Fruit fly (Drosophila melanogaster) whole organism, adult: ENCODE results near the gene CG15456.

Experiments used
- CG11617 ChIP-seq: fragments of 200-800 bp; sonication (Bioruptor generic); optimal IDR thresholded peaks from 2 replicates; lab custom pipeline; 2017; ENCODE audit warnings: mild to moderate bottlenecking, missing biosample characterization, missing genetic modification reagents, missing genetic modification characterization
- CG12768 ChIP-seq: fragments of 200-800 bp; sonication (Bioruptor generic); optimal IDR thresholded peaks from 2 replicates; lab custom pipeline; 2017; ENCODE audit warnings: missing biosample characterization, missing genetic modification characterization, mild to moderate bottlenecking, moderate library complexity, missing genetic modification reagents
- CG14711 ChIP-seq: fragments of 200-800 bp; sonication (Bioruptor generic); optimal IDR thresholded peaks from 2 replicates; lab custom pipeline; 2018; ENCODE audit warnings: missing biosample characterization, mild to moderate bottlenecking, missing genetic modification characterization, moderate library complexity
- CG1620 ChIP-seq: fragments of 200-800 bp; sonication (Bioruptor generic); optimal IDR thresholded peaks from 2 replicates; lab custom pipeline; 2016; ENCODE audit warnings: missing biosample characterization, missing genetic modification characterization
- CG33017 ChIP-seq: fragments of 200-800 bp; sonication (Bioruptor generic); optimal IDR thresholded peaks from 2 replicates; lab custom pipeline; 2018; ENCODE audit warnings: missing biosample characterization, mild to moderate bottlenecking, missing genetic modification characterization, moderate library complexity
- CG5204 ChIP-seq: fragments of 200-800 bp; sonication (Bioruptor generic); optimal IDR thresholded peaks from 2 replicates; lab custom pipeline; 2016; ENCODE audit warnings: missing biosample characterization, missing genetic modification characterization
- CG7045 ChIP-seq: fragments of 200-800 bp; sonication (Bioruptor generic); optimal IDR thresholded peaks from 2 replicates; lab custom pipeline; 2017; ENCODE audit warnings: missing biosample characterization, mild to moderate bottlenecking, missing genetic modification characterization
- CG7101 ChIP-seq: fragments of 200-800 bp; sonication (Bioruptor generic); optimal IDR thresholded peaks from 2 replicates; lab custom pipeline; 2018; ENCODE audit warnings: missing biosample characterization, mild to moderate bottlenecking, missing genetic modification characterization, moderate library complexity
- Clk ChIP-seq: fragments of 200-800 bp; sonication (Bioruptor generic); optimal IDR thresholded peaks from 2 replicates; lab custom pipeline; 2017; ENCODE audit warnings: missing biosample characterization, missing genetic modification characterization
- Crg-1 ChIP-seq: fragments of 200-800 bp; sonication (Bioruptor generic); optimal IDR thresholded peaks from 2 replicates; lab custom pipeline; 2016; ENCODE audit warnings: missing biosample characterization, missing genetic modification characterization
- Hr96 ChIP-seq: fragments of 200-800 bp; sonication (Bioruptor generic); optimal IDR thresholded peaks from 2 replicates; lab custom pipeline; 2016; ENCODE audit warnings: missing biosample characterization, missing genetic modification characterization
- Mnt ChIP-seq: fragments of 200-800 bp; sonication (Bioruptor generic); optimal IDR thresholded peaks from 2 replicates; lab custom pipeline; 2016; ENCODE audit warnings: missing biosample characterization, mild to moderate bottlenecking, missing genetic modification characterization
- bab1 ChIP-seq: fragments of 200-800 bp; sonication (Bioruptor generic); optimal IDR thresholded peaks from 3 replicates; lab custom pipeline; 2019; ENCODE audit warnings: missing biosample characterization, mild to moderate bottlenecking, missing genetic modification characterization, moderate library complexity
- cic ChIP-seq: fragments of 200-800 bp; sonication (Bioruptor generic); optimal IDR thresholded peaks from 2 replicates; lab custom pipeline; 2017; ENCODE audit warnings: missing biosample characterization, mild to moderate bottlenecking, missing genetic modification characterization, moderate library complexity
- cnc ChIP-seq, 2 experiments: fragments of >200 bp; optimal IDR thresholded peaks; 2 replicates each; lab custom pipeline; 2017
- kay ChIP-seq: fragments of 200-800 bp; sonication (Bioruptor generic); peaks from one replicate; lab custom pipeline; 2016; ENCODE audit warnings: missing biosample characterization, missing genetic modification characterization, borderline replicate concordance
- ovo ChIP-seq: fragments of 200-800 bp; sonication (Bioruptor generic); optimal IDR thresholded peaks from 2 replicates; lab custom pipeline; 2016; ENCODE audit warnings: missing biosample characterization, missing genetic modification characterization
- pad ChIP-seq: fragments of 200-800 bp; sonication (Bioruptor generic); optimal IDR thresholded peaks from 3 replicates; lab custom pipeline; 2017; ENCODE audit warnings: missing biosample characterization, missing genetic modification characterization, mild to moderate bottlenecking, moderate library complexity, missing genetic modification reagents
- tj ChIP-seq: fragments of 200-800 bp; sonication (Bioruptor generic); optimal IDR thresholded peaks from 3 replicates; lab custom pipeline; 2017; ENCODE audit warnings: missing biosample characterization, mild to moderate bottlenecking, missing genetic modification characterization, moderate library complexity
- toe ChIP-seq: fragments of 200-800 bp; sonication (Bioruptor generic); optimal IDR thresholded peaks from 2 replicates; lab custom pipeline; 2016; ENCODE audit warnings: missing biosample characterization, missing genetic modification characterization

The CG15456 gene

dm6 chrX:20415444-20415843 is 11.4 kb downstream of the CG15456 start, which contains the start of gene Obp19a:
Gene Obp19a, plus strand, starts transcription at chrX:20415744.
- TF ChIP-seq CG14711 (tag; lab: Kevin White, UChicago) (no peak), CG33017 (tag; lab: Kevin White, UChicago) (no peak)

dm6 chrX:20414099-20414498 is 12.7 kb downstream of the CG15456 start, which contains the start of gene CG15458:
Gene CG15458, minus strand, starts transcription at chrX:20414199.
- TF ChIP-seq CG11617 (GFP tag; lab: Kevin White, UChicago) (no peak), CG33017 (tag; lab: Kevin White, UChicago) (no peak), Clk (GFP tag; lab: Kevin White, UChicago) (no peak), CG7045 (GFP tag; lab: Kevin White, UChicago) (no peak), CG14711 (tag; lab: Kevin White, UChicago) (no peak), cnc (optimal IDR thresholded peaks at IDR 0.05; lab: Kevin White, UChicago) (no peak), bab1 (no peak), CG7101 (tag; lab: Kevin White, UChicago) (no peak), CG1620 (GFP tag; lab: Kevin White, UChicago) (no peak), toe (GFP tag; lab: Kevin White, UChicago) (no peak), ovo (GFP tag; lab: Kevin White, UChicago) (no peak), pad (GFP tag; lab: Kevin White, UChicago) (no peak), kay (GFP tag; lab: Kevin White, UChicago) (no peak)

- TF ChIP-seq CG7045 (GFP tag; lab: Kevin White, UChicago), result no peak
- TF ChIP-seq cnc (optimal IDR thresholded peaks at IDR 0.05; lab: Kevin White, UChicago), result no peak
- TF ChIP-seq CG14711 (tag; lab: Kevin White, UChicago), result no peak
- no peak for TF ChIP-seq Crg-1 (GFP tag; lab: Kevin White, UChicago)
- no peak for TF ChIP-seq Hr96 (GFP tag; lab: Kevin White, UChicago)
- no peak for TF ChIP-seq CG11617 (GFP tag; lab: Kevin White, UChicago)
- TF ChIP-seq Mnt (GFP tag; lab: Kevin White, UChicago), result no peak
- TF ChIP-seq pad (GFP tag; lab: Kevin White, UChicago), result no peak
- TF ChIP-seq kay (GFP tag; lab: Kevin White, UChicago), result no peak
- TF ChIP-seq bab1, result no peak
- no peak for TF ChIP-seq CG33017 (tag; lab: Kevin White, UChicago)
- TF ChIP-seq CG7101 (tag; lab: Kevin White, UChicago), result no peak
- TF ChIP-seq CG12768, result no peak
- no peak for TF ChIP-seq tj (GFP tag; lab: Kevin White, UChicago)
- no peak for TF ChIP-seq ovo (GFP tag; lab: Kevin White, UChicago)
- no peak for TF ChIP-seq toe (GFP tag; lab: Kevin White, UChicago)
- no peak for TF ChIP-seq CG1620 (GFP tag; lab: Kevin White, UChicago)
- no peak for TF ChIP-seq cic (GFP tag; lab: Kevin White, UChicago)
Observed at dm6 chrX:20413481-20413880, 13.4 kb downstream of the CG15456 start, which contains the start of gene CG15459. Gene CG15459, minus strand, starts transcription at chrX:20413581.

- TF ChIP-seq CG14711 (tag; lab: Kevin White, UChicago), result no peak
- TF ChIP-seq tj (GFP tag; lab: Kevin White, UChicago), result no peak
- TF ChIP-seq CG7101 (tag; lab: Kevin White, UChicago), result no peak
- TF ChIP-seq CG5204, result no peak
- TF ChIP-seq ovo (GFP tag; lab: Kevin White, UChicago), result no peak
- TF ChIP-seq kay (GFP tag; lab: Kevin White, UChicago), result no peak
- no peak for TF ChIP-seq CG11617 (GFP tag; lab: Kevin White, UChicago)
- TF ChIP-seq bab1, result no peak
- TF ChIP-seq CG33017 (tag; lab: Kevin White, UChicago), result no peak
- no peak for TF ChIP-seq Crg-1 (GFP tag; lab: Kevin White, UChicago)
- TF ChIP-seq CG7045 (GFP tag; lab: Kevin White, UChicago), result no peak
- no peak for TF ChIP-seq cnc (optimal IDR thresholded peaks at IDR 0.05; lab: Kevin White, UChicago)
- no peak for TF ChIP-seq CG1620 (GFP tag; lab: Kevin White, UChicago)
- TF ChIP-seq Hr96 (GFP tag; lab: Kevin White, UChicago), result no peak
- no peak for TF ChIP-seq toe (GFP tag; lab: Kevin White, UChicago)
- no peak for TF ChIP-seq cic (GFP tag; lab: Kevin White, UChicago)
- TF ChIP-seq Clk (GFP tag; lab: Kevin White, UChicago), result no peak
Observed at dm6 chrX:20411635-20412034, 15.2 kb downstream of the CG15456 start.

- TF ChIP-seq Mnt (GFP tag; lab: Kevin White, UChicago) (no peak), Hr96 (GFP tag; lab: Kevin White, UChicago) (peak; percentile 62), CG1620 (GFP tag; lab: Kevin White, UChicago) (peak; percentile 62), pad (GFP tag; lab: Kevin White, UChicago) (peak; percentile 10), CG5204 (peak; percentile 44), toe (GFP tag; lab: Kevin White, UChicago) (peak; percentile 52), Clk (GFP tag; lab: Kevin White, UChicago) (no peak)
Observed at dm6 chrX:20394066-20394913, 32.6 kb downstream of the CG15456 start, which contains the start of gene HERC2. Gene HERC2, plus strand, starts transcription at chrX:20394395.

- TF ChIP-seq Crg-1 (GFP tag; lab: Kevin White, UChicago), result no peak
- no peak for TF ChIP-seq toe (GFP tag; lab: Kevin White, UChicago)
- TF ChIP-seq Clk (GFP tag; lab: Kevin White, UChicago), result no peak
Observed at dm6 chrX:20393580-20393979, 33.3 kb downstream of the CG15456 start, which contains the start of gene Syx16. Gene Syx16, minus strand, starts transcription at chrX:20393751.
